Fruit fly (Drosophila melanogaster): ENCODE measurements around the gene Coq8.

Gene Coq8

dm6 chrX:12947670-12948069, 46.8 kb upstream of the Coq8 start (continued):
- TF ChIP-seq NfI (GFP tag; optimal IDR thresholded peaks at IDR 0.05), result no peak
- peak; percentile 91 for TF ChIP-seq CG7271 (tag; optimal IDR thresholded peaks at IDR 0.05)
- peak; percentile 67 for TF ChIP-seq MTF-1 (GFP tag; optimal IDR thresholded peaks at IDR 0.05; ENCODE audit: borderline replicate concordance)
- no peak for TF ChIP-seq CG12236 (GFP tag; optimal IDR thresholded peaks at IDR 0.05)
- no peak for TF ChIP-seq CG10147 (GFP tag; optimal IDR thresholded peaks at IDR 0.05)
- TF ChIP-seq CG4282 (GFP tag; optimal IDR thresholded peaks at IDR 0.05), result no peak
- TF ChIP-seq kni (GFP tag; optimal IDR thresholded peaks at IDR 0.05), result peak; percentile 26
- TF ChIP-seq CG13775 (GFP tag; optimal IDR thresholded peaks at IDR 0.05), result peak; percentile 35
- TF ChIP-seq sens (GFP tag), result peak; percentile 50
- no peak for TF ChIP-seq CG12104 (GFP tag; optimal IDR thresholded peaks at IDR 0.05)
- no peak for TF ChIP-seq chinmo (GFP tag; IDR thresholded peaks at IDR 0.05; ENCODE audit: partially characterized antibody)
- TF ChIP-seq Pdp1 (GFP tag; optimal IDR thresholded peaks at IDR 0.05), result no peak
- no peak for TF ChIP-seq CG15601 (tag; optimal IDR thresholded peaks at IDR 0.05)
- no peak for TF ChIP-seq pho (GFP tag; optimal IDR thresholded peaks at IDR 0.05)
- no peak for TF ChIP-seq wor (GFP tag; IDR thresholded peaks at IDR 0.05)
- TF ChIP-seq Dad (GFP tag; optimal IDR thresholded peaks at IDR 0.05), result no peak
- no peak for TF ChIP-seq CG3838 (GFP tag; optimal IDR thresholded peaks at IDR 0.05)
- no peak for TF ChIP-seq CG1602 (GFP tag; optimal IDR thresholded peaks at IDR 0.05)
- peak; percentile 50 for TF ChIP-seq CG17328 (GFP tag; IDR thresholded peaks at IDR 0.05)
- TF ChIP-seq Chrac-16 (GFP tag; optimal IDR thresholded peaks at IDR 0.05), result no peak
- TF ChIP-seq GATAe (GFP tag; conservative IDR thresholded peaks at IDR 0.05), result no peak
- TF ChIP-seq Rx (GFP tag; IDR thresholded peaks at IDR 0.05), result no peak
- no peak for TF ChIP-seq dpn (GFP tag; optimal IDR thresholded peaks at IDR 0.05)
- TF ChIP-seq CG14441 (GFP tag; IDR thresholded peaks at IDR 0.05), result no peak
- TF ChIP-seq emc (GFP tag; optimal IDR thresholded peaks at IDR 0.05), result no peak
- no peak for TF ChIP-seq prd (optimal IDR thresholded peaks at IDR 0.05)
- no peak for TF ChIP-seq prd (GFP tag; IDR thresholded peaks at IDR 0.05)
- TF ChIP-seq CG14050 (GFP tag; IDR thresholded peaks at IDR 0.05), result no peak
- no peak for TF ChIP-seq CG12071 (GFP tag; optimal IDR thresholded peaks at IDR 0.05)
- no peak for TF ChIP-seq trh (GFP tag; optimal IDR thresholded peaks at IDR 0.05)
- peak; percentile 1 for TF ChIP-seq CG2875 (GFP tag; optimal IDR thresholded peaks at IDR 0.05)
- peak; percentile 96 for TF ChIP-seq Ets97D (GFP tag; optimal IDR thresholded peaks at IDR 0.05)
- no peak for TF ChIP-seq Dip3 (GFP tag; optimal IDR thresholded peaks at IDR 0.05)
- peak; percentile 5 for TF ChIP-seq Mes4 (GFP tag; optimal IDR thresholded peaks at IDR 0.05)
- no peak for TF ChIP-seq B-H1 (GFP tag; IDR thresholded peaks at IDR 0.05)
- TF ChIP-seq Tbp (GFP tag; optimal IDR thresholded peaks at IDR 0.05), result no peak
- no peak for TF ChIP-seq knrl (GFP tag; IDR thresholded peaks at IDR 0.05; ENCODE audit: partially characterized antibody)
- no peak for TF ChIP-seq fu2 (GFP tag; optimal IDR thresholded peaks at IDR 0.05)
- no peak for TF ChIP-seq nerfin-2 (GFP tag; IDR thresholded peaks at IDR 0.05; ENCODE audit: partially characterized antibody)
- no peak for TF ChIP-seq E2f1 (GFP tag; IDR thresholded peaks at IDR 0.05)
- TF ChIP-seq CG7839 (tag; optimal IDR thresholded peaks at IDR 0.05), result peak; percentile 16
- no peak for TF ChIP-seq CG17802 (tag; optimal IDR thresholded peaks at IDR 0.05)
- TF ChIP-seq CG14965 (GFP tag; optimal IDR thresholded peaks at IDR 0.05; ENCODE audit: borderline replicate concordance), result no peak
- no peak for TF ChIP-seq CG31224 (GFP tag; IDR thresholded peaks at IDR 0.05)
- TF ChIP-seq CG11456 (GFP tag; IDR thresholded peaks at IDR 0.05), result no peak; the same call in 2 of the 3 replicates
- peak; percentile 62 for TF ChIP-seq stwl (tag; optimal IDR thresholded peaks at IDR 0.05)
- no peak for TF ChIP-seq slou (GFP tag; optimal IDR thresholded peaks at IDR 0.05)
- TF ChIP-seq CG2116 (GFP tag; optimal IDR thresholded peaks at IDR 0.05), result peak; percentile 5
- peak; percentile 69 for TF ChIP-seq onecut (GFP tag; IDR thresholded peaks at IDR 0.05)
- TF ChIP-seq CG1647 (GFP tag; optimal IDR thresholded peaks at IDR 0.05), result no peak
- TF ChIP-seq nerfin-1 (tag; optimal IDR thresholded peaks at IDR 0.05), result peak; percentile 24
- TF ChIP-seq mam (GFP tag; optimal IDR thresholded peaks at IDR 0.05), result no peak

Data from whole organism, embryonic.